Fruit fly (Drosophila melanogaster) whole organism, pupa: ENCODE results near the gene r.

ENCODE experiments used
- CG12605 ChIP-seq: fragments of 200-800 bp; sonication (Bioruptor generic); IDR thresholded peaks from 2 replicates; pipeline ENCODE4 v1.3.6; 2022; ENCODE audit warnings: missing biosample characterization, missing genetic modification characterization
- CG13204 ChIP-seq: fragments of 200-800 bp; sonication (Bioruptor generic); optimal IDR thresholded peaks from 2 replicates; lab custom pipeline; 2018; ENCODE audit warnings: missing biosample characterization, mild to moderate bottlenecking, missing genetic modification characterization, moderate library complexity
- CG14655 ChIP-seq: fragments of 200-800 bp; sonication (Bioruptor generic); optimal IDR thresholded peaks from 3 replicates; lab custom pipeline; 2017; ENCODE audit warnings: mild to moderate bottlenecking, missing biosample characterization, missing genetic modification reagents, missing genetic modification characterization
- CG15710 ChIP-seq: fragments of 200-800 bp; sonication (Bioruptor generic); optimal IDR thresholded peaks from 2 replicates; lab custom pipeline; 2018; ENCODE audit warnings: missing biosample characterization, mild to moderate bottlenecking, missing genetic modification characterization, moderate library complexity
- CG17806 ChIP-seq: fragments of 200-800 bp; sonication (Bioruptor generic); optimal IDR thresholded peaks from 2 replicates; lab custom pipeline; 2018; ENCODE audit warnings: missing biosample characterization, mild to moderate bottlenecking, missing genetic modification characterization, moderate library complexity
- CG4496 ChIP-seq: fragments of 200-800 bp; sonication (Bioruptor generic); IDR thresholded peaks from 3 replicates; pipeline ENCODE4 v1.3.6; 2022; ENCODE audit warnings: missing biosample characterization, missing genetic modification characterization
- CG8159 ChIP-seq: fragments of 200-800 bp; sonication (Bioruptor generic); optimal IDR thresholded peaks from 3 replicates; lab custom pipeline; 2018; ENCODE audit warnings: missing biosample characterization, mild to moderate bottlenecking, missing genetic modification characterization, moderate library complexity
- Ets98B ChIP-seq: fragments of 200-800 bp; sonication (Bioruptor generic); IDR thresholded peaks from 2 replicates; pipeline ENCODE4 v1.3.6; 2022; ENCODE audit warnings: missing biosample characterization, missing genetic modification characterization
- rn ChIP-seq: fragments of 200-800 bp; sonication (Bioruptor generic); IDR thresholded peaks from 2 replicates; pipeline ENCODE4 v1.3.6; 2022; ENCODE audit warnings: missing biosample characterization, missing genetic modification characterization

dm6 chrX:16654931-16655409 is at the start of gene r, which contains the start of gene Nemp:
- TF ChIP-seq CG4496 (GFP tag; lab: Robert Waterston, UW) (no peak), rn (GFP tag; lab: Robert Waterston, UW) (no peak), CG15710 (no peak), CG12605 (GFP tag; lab: Robert Waterston, UW) (no peak), CG13204 (no peak), Ets98B (GFP tag; lab: Robert Waterston, UW) (no peak), CG17806 (no peak), CG14655 (GFP tag; lab: Kevin White, UChicago) (no peak), CG8159 (tag; lab: Kevin White, UChicago) (no peak)
